Worm (Caenorhabditis elegans) whole organism, L1 larva: ENCODE measurements around the gene vab-8.

Experiments used
- F16B12.6 ChIP-seq: fragments of 150-350 bp; optimal IDR thresholded peaks from 2 replicates; lab custom pipeline; 2014; ENCODE audit warnings: missing biosample characterization, missing genetic modification characterization
- Y116A8C.19 ChIP-seq: sonication (generic microtip); optimal IDR thresholded peaks from 2 replicates; lab custom pipeline; 2016; ENCODE audit warnings: missing compliant biosample characterization, missing genetic modification characterization, borderline replicate concordance
- blmp-1 ChIP-seq: fragments of 150-350 bp; optimal IDR thresholded peaks from 2 replicates; lab custom pipeline; 2014; ENCODE audit warnings: missing biosample characterization, missing genetic modification characterization
- ceh-82 ChIP-seq, 3 experiments: fragments of 150-350 bp in 1 of 3; sonication (generic microtip) in 2 of 3; optimal IDR thresholded peaks; 2 replicates each; lab custom pipeline; 2014 to 2017; ENCODE audit warnings: missing biosample characterization in 3 of 3, missing genetic modification characterization in 3 of 3
- ceh-90 ChIP-seq: sonication (generic microtip); optimal IDR thresholded peaks from 2 replicates; lab custom pipeline; 2016; ENCODE audit warnings: missing genetic modification characterization, missing compliant biosample characterization
- dpl-1 ChIP-seq, 3 experiments: fragments of 150-350 bp in 2 of 3; sonication (generic microtip) in 1 of 3; optimal IDR thresholded peaks; 2 replicates each; lab custom pipeline; 2014 to 2017; ENCODE audit warnings: missing biosample characterization in 3 of 3, missing genetic modification characterization in 3 of 3, missing genetic modification reagents in 3 of 3
- efl-1 ChIP-seq, 4 experiments: fragments of 150-350 bp; optimal IDR thresholded peaks in 3 of 4; peaks in 1 of 4; 1 replicate in 1 of 4; 2 replicates in 3 of 4; lab custom pipeline; 2014; ENCODE audit warnings: missing biosample characterization in 2 of 4, missing genetic modification characterization in 2 of 4, missing genetic modification reagents in 2 of 4
- elt-3 ChIP-seq, 6 experiments: fragments of 150-350 bp in 1 of 6; sonication (generic microtip); optimal IDR thresholded peaks; 2 replicates each; lab custom pipeline; 2017 to 2018; ENCODE audit warnings: missing biosample characterization in 6 of 6, missing genetic modification characterization in 6 of 6, inconsistent platforms in 1 of 6
- fkh-8 ChIP-seq: sonication (generic microtip); optimal IDR thresholded peaks from 2 replicates; lab custom pipeline; 2016; ENCODE audit warnings: mild to moderate bottlenecking, missing genetic modification characterization, missing compliant biosample characterization
- fos-1 ChIP-seq: fragments of 150-350 bp; optimal IDR thresholded peaks from 2 replicates; lab custom pipeline; 2014; ENCODE audit warnings: missing biosample characterization, missing genetic modification characterization
- grh-1 ChIP-seq: fragments of 200-800 bp; sonication (Bioruptor generic); IDR thresholded peaks from 2 replicates; pipeline ENCODE4 v1.3.6; 2022; ENCODE audit warnings: missing genetic modification reagents, missing genetic modification characterization, missing compliant biosample characterization
- hlh-17 ChIP-seq: fragments of 200-800 bp; sonication (Bioruptor generic); optimal IDR thresholded peaks from 2 replicates; lab custom pipeline; 2018; ENCODE audit warnings: missing genetic modification characterization, mild to moderate bottlenecking, missing compliant biosample characterization, moderate library complexity, borderline replicate concordance
- hlh-4 ChIP-seq: sonication (generic microtip); optimal IDR thresholded peaks from 2 replicates; lab custom pipeline; 2016; ENCODE audit warnings: mild to moderate bottlenecking, missing genetic modification characterization, missing compliant biosample characterization
- hpl-2 ChIP-seq: fragments of 150-350 bp; optimal IDR thresholded peaks from 2 replicates; lab custom pipeline; 2014; ENCODE audit warnings: missing biosample characterization, missing genetic modification reagents, missing genetic modification characterization
- irx-1 ChIP-seq: sonication (generic microtip); optimal IDR thresholded peaks from 2 replicates; lab custom pipeline; 2016; ENCODE audit warnings: missing genetic modification characterization, missing compliant biosample characterization
- isw-1 ChIP-seq: fragments of 200-800 bp; sonication (Bioruptor generic); IDR thresholded peaks from 2 replicates; pipeline ENCODE4 v1.3.6; 2022; ENCODE audit warnings: missing genetic modification characterization, missing compliant biosample characterization
- lin-13 ChIP-seq: fragments of 150-350 bp; optimal IDR thresholded peaks from 2 replicates; lab custom pipeline; 2014; ENCODE audit warnings: missing biosample characterization, missing genetic modification reagents, missing genetic modification characterization
- lin-15B ChIP-seq: fragments of 150-350 bp; sonication (generic microtip); optimal IDR thresholded peaks from 3 replicates; lab custom pipeline; 2014; ENCODE audit warnings: missing biosample characterization, missing genetic modification characterization
- lin-35 ChIP-seq, 2 experiments: fragments of 150-350 bp; optimal IDR thresholded peaks; 2 replicates each; lab custom pipeline; 2014; ENCODE audit warnings: missing biosample characterization in 2 of 2, missing genetic modification characterization in 2 of 2, missing genetic modification reagents in 2 of 2
- lin-39 ChIP-seq: fragments of 150-350 bp; optimal IDR thresholded peaks from 2 replicates; lab custom pipeline; 2014; ENCODE audit warnings: missing biosample characterization, missing genetic modification reagents, missing genetic modification characterization
- lir-3 ChIP-seq: sonication (generic microtip); optimal IDR thresholded peaks from 2 replicates; lab custom pipeline; 2016; ENCODE audit warnings: mild to moderate bottlenecking, missing genetic modification characterization, moderate library complexity, missing compliant biosample characterization; ENCODE audit not compliant: poor library complexity
- lsy-2 ChIP-seq, 2 experiments: fragments of 150-350 bp; optimal IDR thresholded peaks; 2 replicates each; lab custom pipeline; 2014; ENCODE audit warnings: missing biosample characterization in 2 of 2, missing genetic modification characterization in 2 of 2
- mep-1 ChIP-seq: fragments of 150-350 bp; optimal IDR thresholded peaks from 2 replicates; lab custom pipeline; 2014; ENCODE audit warnings: missing biosample characterization, missing genetic modification characterization
- nhr-11 ChIP-seq: fragments of 150-350 bp; optimal IDR thresholded peaks from 2 replicates; lab custom pipeline; 2014; ENCODE audit warnings: missing biosample characterization, missing genetic modification characterization
- nhr-19 ChIP-seq: fragments of 200-800 bp; sonication (Bioruptor generic); conservative IDR thresholded peaks from 2 replicates; pipeline ENCODE4 v1.3.6; 2022; ENCODE audit warnings: missing genetic modification characterization, missing compliant biosample characterization
- nhr-20 ChIP-seq: sonication (generic microtip); optimal IDR thresholded peaks from 2 replicates; lab custom pipeline; 2016; ENCODE audit warnings: mild to moderate bottlenecking, missing genetic modification characterization, missing compliant biosample characterization
- nhr-84 ChIP-seq: sonication (generic microtip); optimal IDR thresholded peaks from 2 replicates; lab custom pipeline; 2017; ENCODE audit warnings: missing biosample characterization, missing genetic modification characterization
- nhr-85 ChIP-seq: sonication (generic microtip); peaks from one replicate; lab custom pipeline; 2016; ENCODE audit warnings: missing genetic modification characterization, inconsistent platforms, missing compliant biosample characterization
- skn-1 ChIP-seq: fragments of 150-350 bp; optimal IDR thresholded peaks from 2 replicates; lab custom pipeline; 2014; ENCODE audit warnings: missing biosample characterization, missing genetic modification characterization
- snpc-4 ChIP-seq: fragments of 150-350 bp; optimal IDR thresholded peaks from 2 replicates; lab custom pipeline; 2014; ENCODE audit warnings: missing biosample characterization, missing genetic modification characterization
- snu-23 ChIP-seq: sonication (generic microtip); optimal IDR thresholded peaks from 2 replicates; lab custom pipeline; 2016; ENCODE audit warnings: missing genetic modification characterization, missing compliant biosample characterization
- sptf-1 ChIP-seq: fragments of 150-350 bp; optimal IDR thresholded peaks from 2 replicates; lab custom pipeline; 2014; ENCODE audit warnings: missing biosample characterization, missing genetic modification characterization
- swsn-7 ChIP-seq: sonication (generic microtip); optimal IDR thresholded peaks from 2 replicates; lab custom pipeline; 2016; ENCODE audit warnings: missing genetic modification characterization, missing compliant biosample characterization
- tlp-1 ChIP-seq: fragments of 150-350 bp; optimal IDR thresholded peaks from 2 replicates; lab custom pipeline; 2014; ENCODE audit warnings: missing biosample characterization, missing genetic modification characterization
- unc-30 ChIP-seq: sonication (generic microtip); optimal IDR thresholded peaks from 2 replicates; lab custom pipeline; 2017; ENCODE audit warnings: missing biosample characterization, missing genetic modification characterization
- unc-62 ChIP-seq: fragments of 150-350 bp; optimal IDR thresholded peaks from 2 replicates; lab custom pipeline; 2014; ENCODE audit warnings: missing biosample characterization, missing genetic modification reagents, missing genetic modification characterization
- unc-98 ChIP-seq: fragments of 200-800 bp; sonication (Bioruptor generic); IDR thresholded peaks from 2 replicates; pipeline ENCODE4 v1.3.6; 2022; ENCODE audit warnings: missing genetic modification characterization, missing compliant biosample characterization
- vab-15 ChIP-seq: sonication (generic microtip); optimal IDR thresholded peaks from 2 replicates; lab custom pipeline; 2017; ENCODE audit warnings: missing genotype, mild to moderate bottlenecking, missing genetic modification characterization, missing compliant biosample characterization
- zip-4 ChIP-seq: fragments of 200-800 bp; sonication (Bioruptor generic); optimal IDR thresholded peaks from 2 replicates; lab custom pipeline; 2018; ENCODE audit warnings: mild to moderate bottlenecking, missing genetic modification characterization, moderate library complexity, missing compliant biosample characterization

Gene vab-8

ce11 chrV:12245777-12246452 is 32.8 kb downstream of the vab-8 start:
- TF ChIP-seq efl-1 (optimal IDR thresholded peaks at IDR 0.05; lab: Kevin White, UChicago): peak; percentile 19 to 75
- TF ChIP-seq efl-1 (GFP tag; optimal IDR thresholded peaks at IDR 0.05 in 1 of 2; lab: Kevin White, UChicago): peak; percentile 82 to 98
- TF ChIP-seq hlh-17: no peak
- TF ChIP-seq unc-30 (tag; lab: Kevin White, UChicago): no peak
- TF ChIP-seq irx-1 (tag; lab: Kevin White, UChicago): no peak
- TF ChIP-seq lin-35 (GFP tag; optimal IDR thresholded peaks at IDR 0.05; lab: Kevin White, UChicago): peak; percentile 55 to 86
- TF ChIP-seq snu-23 (GFP tag; lab: Kevin White, UChicago): peak; percentile 37
- no peak for TF ChIP-seq tlp-1
- peak; percentile 36 for TF ChIP-seq skn-1
- TF ChIP-seq mep-1: peak; percentile 25
- peak; percentile 64 for TF ChIP-seq nhr-85
- no peak for TF ChIP-seq hlh-4 (tag; lab: Kevin White, UChicago)
- TF ChIP-seq dpl-1 (GFP tag; optimal IDR thresholded peaks at IDR 0.05; lab: Kevin White, UChicago): peak; percentile 45 to 81 (median 74)
- TF ChIP-seq blmp-1 (tag; lab: Kevin White, UChicago): peak; percentile 36
- TF ChIP-seq ceh-82 (tag; optimal IDR thresholded peaks at IDR 0.05; lab: Kevin White, UChicago): no peak
- no peak for TF ChIP-seq lin-13 (GFP tag; lab: Kevin White, UChicago)
- no peak for TF ChIP-seq sptf-1
- TF ChIP-seq F16B12.6 (tag; lab: Kevin White, UChicago): no peak
- TF ChIP-seq snpc-4 (tag; lab: Kevin White, UChicago): no peak
- no peak for TF ChIP-seq fkh-8 (tag; lab: Kevin White, UChicago)
- no peak for TF ChIP-seq nhr-11
- TF ChIP-seq nhr-84: no peak
- no peak for TF ChIP-seq elt-3 (tag; optimal IDR thresholded peaks at IDR 0.05; lab: Kevin White, UChicago)
- no peak for TF ChIP-seq lsy-2 (tag; optimal IDR thresholded peaks at IDR 0.05; lab: Kevin White, UChicago)

- TF ChIP-seq ceh-90: no peak
- no peak for TF ChIP-seq snpc-4 (tag; lab: Kevin White, UChicago)
- no peak for TF ChIP-seq swsn-7 (tag; lab: Kevin White, UChicago)
- TF ChIP-seq unc-98 (GFP tag; lab: Robert Waterston, UW): no peak
- no peak for TF ChIP-seq isw-1 (GFP tag; lab: Robert Waterston, UW)
- no peak for TF ChIP-seq lin-39 (tag; lab: Kevin White, UChicago)
- TF ChIP-seq nhr-19 (GFP tag; lab: Robert Waterston, UW): no peak
- no peak for TF ChIP-seq grh-1
- no peak for TF ChIP-seq unc-62 (GFP tag; lab: Kevin White, UChicago)
- no peak for TF ChIP-seq Y116A8C.19
These were observed 37.9 kb downstream of the vab-8 start, which contains the start of gene T04H1.5 for ce11 chrV:12251041-12251440. TSS of gene T04H1.5 (plus strand) at chrV:12251341.

ce11 chrV:12252272-12252671 is 39.1 kb downstream of the vab-8 start, which contains the start of gene lrx-1:
TSS of gene lrx-1 (plus strand) at chrV:12252572.
- no peak for TF ChIP-seq nhr-20 (tag; lab: Kevin White, UChicago)
- no peak for TF ChIP-seq nhr-19 (GFP tag; lab: Robert Waterston, UW)
- TF ChIP-seq lir-3 (tag; lab: Kevin White, UChicago): no peak
- no peak for TF ChIP-seq lin-15B (tag; lab: Kevin White, UChicago)
- TF ChIP-seq nhr-85: no peak
- no peak for TF ChIP-seq zip-4 (GFP tag; lab: Kevin White, UChicago)
- TF ChIP-seq hpl-2 (GFP tag; lab: Kevin White, UChicago): no peak
- TF ChIP-seq hlh-4 (tag; lab: Kevin White, UChicago): no peak
- no peak for TF ChIP-seq vab-15
- TF ChIP-seq fos-1 (tag; lab: Kevin White, UChicago): no peak
- no peak for TF ChIP-seq nhr-84
- no peak for TF ChIP-seq ceh-82 (tag; optimal IDR thresholded peaks at IDR 0.05; lab: Kevin White, UChicago)
